Fruit fly (Drosophila melanogaster) whole organism, prepupa: ENCODE data around the gene CG12523.

Experiments used
- Blimp-1 ChIP-seq: fragments of 200-800 bp; sonication (Bioruptor generic); optimal IDR thresholded peaks from 3 replicates; lab custom pipeline; 2017; ENCODE audit warnings: missing biosample characterization, missing genetic modification characterization, mild to moderate bottlenecking, moderate library complexity, missing genetic modification reagents
- CG10631 ChIP-seq: fragments of 200-800 bp; sonication (Bioruptor generic); optimal IDR thresholded peaks from 2 replicates; lab custom pipeline; 2016; ENCODE audit warnings: missing biosample characterization, missing genetic modification characterization
- CG10669 ChIP-seq: fragments of 200-800 bp; sonication (Bioruptor generic); optimal IDR thresholded peaks from 3 replicates; lab custom pipeline; 2018; ENCODE audit warnings: missing biosample characterization, mild to moderate bottlenecking, missing genetic modification characterization, moderate library complexity
- CG11762 ChIP-seq: fragments of 200-800 bp; sonication (Bioruptor generic); optimal IDR thresholded peaks from 3 replicates; lab custom pipeline; 2016; ENCODE audit warnings: missing biosample characterization, missing genetic modification characterization; ENCODE audit not compliant: insufficient read depth
- CG11902 ChIP-seq: fragments of 200-800 bp; sonication (Bioruptor generic); optimal IDR thresholded peaks from 3 replicates; lab custom pipeline; 2016; ENCODE audit warnings: missing biosample characterization, missing genetic modification characterization
- CG16779 ChIP-seq: fragments of 200-800 bp; sonication (Bioruptor generic); optimal IDR thresholded peaks from 3 replicates; lab custom pipeline; 2017; ENCODE audit warnings: missing biosample characterization, mild to moderate bottlenecking, missing genetic modification characterization
- CG3032 ChIP-seq: fragments of 200-800 bp; optimal IDR thresholded peaks from 2 replicates; lab custom pipeline; 2019; ENCODE audit warnings: missing biosample characterization, mild to moderate bottlenecking, missing genetic modification characterization, moderate library complexity
- CG32006 ChIP-seq: fragments of 200-800 bp; sonication (Bioruptor generic); optimal IDR thresholded peaks from 3 replicates; lab custom pipeline; 2017; ENCODE audit warnings: missing biosample characterization, mild to moderate bottlenecking, missing genetic modification characterization
- CG3919 ChIP-seq: fragments of 200-800 bp; sonication (Bioruptor generic); optimal IDR thresholded peaks from 3 replicates; lab custom pipeline; 2016; ENCODE audit warnings: missing biosample characterization, missing genetic modification characterization
- CG6163 ChIP-seq: fragments of 200-800 bp; sonication (Bioruptor generic); IDR thresholded peaks from 3 replicates; pipeline ENCODE4 v1.3.6; 2022; ENCODE audit warnings: missing biosample characterization, missing genetic modification characterization
- CG6276 ChIP-seq: fragments of 200-800 bp; sonication (Bioruptor generic); optimal IDR thresholded peaks from 2 replicates; lab custom pipeline; 2017; ENCODE audit warnings: missing biosample characterization, mild to moderate bottlenecking, missing genetic modification characterization
- CG6792 ChIP-seq: fragments of 200-800 bp; sonication (Bioruptor generic); optimal IDR thresholded peaks from 3 replicates; lab custom pipeline; 2016; ENCODE audit warnings: missing biosample characterization, missing genetic modification characterization
- CG6808 ChIP-seq: fragments of 200-800 bp; sonication (Bioruptor generic); optimal IDR thresholded peaks from 3 replicates; lab custom pipeline; 2017; ENCODE audit warnings: missing biosample characterization, missing genetic modification characterization, mild to moderate bottlenecking, moderate library complexity, missing genetic modification reagents
- CG6854 ChIP-seq: fragments of 200-800 bp; sonication (Bioruptor generic); optimal IDR thresholded peaks from 2 replicates; lab custom pipeline; 2017; ENCODE audit warnings: missing biosample characterization, mild to moderate bottlenecking, missing genetic modification characterization
- CG7368 ChIP-seq: fragments of 200-800 bp; sonication (Bioruptor generic); optimal IDR thresholded peaks from 3 replicates; lab custom pipeline; 2016; ENCODE audit warnings: missing biosample characterization, missing genetic modification characterization
- CG8119 ChIP-seq: fragments of 200-800 bp; sonication (Bioruptor generic); IDR thresholded peaks from 3 replicates; pipeline ENCODE4 v1.3.6; 2022; ENCODE audit warnings: missing biosample characterization, missing genetic modification characterization
- CG9139 ChIP-seq: fragments of 200-800 bp; sonication (Bioruptor generic); optimal IDR thresholded peaks from 3 replicates; lab custom pipeline; 2017; ENCODE audit warnings: missing biosample characterization, mild to moderate bottlenecking, missing genetic modification characterization
- Eip75B ChIP-seq: fragments of 200-800 bp; sonication (Bioruptor generic); optimal IDR thresholded peaks from 3 replicates; lab custom pipeline; 2016; ENCODE audit warnings: missing biosample characterization, missing genetic modification characterization
- Eip78C ChIP-seq: fragments of 200-800 bp; sonication (Bioruptor generic); peaks from one replicate; lab custom pipeline; 2016; ENCODE audit warnings: missing biosample characterization, missing genetic modification characterization
- Eip93F ChIP-seq: fragments of 200-800 bp; sonication (Bioruptor generic); optimal IDR thresholded peaks from 2 replicates; lab custom pipeline; 2016; ENCODE audit warnings: missing biosample characterization, mild to moderate bottlenecking, missing genetic modification characterization
- Ets21C ChIP-seq: fragments of 200-800 bp; sonication (Bioruptor generic); optimal IDR thresholded peaks from 3 replicates; lab custom pipeline; 2016; ENCODE audit warnings: missing biosample characterization, missing genetic modification characterization
- Gug ChIP-seq: fragments of 200-800 bp; sonication (Bioruptor generic); IDR thresholded peaks from 2 replicates; pipeline ENCODE4 v1.3.6; 2022; ENCODE audit warnings: missing biosample characterization, missing genetic modification characterization
- Hr38 ChIP-seq: sonication (Bioruptor generic); optimal IDR thresholded peaks from 2 replicates; lab custom pipeline; 2016; ENCODE audit warnings: missing biosample characterization, missing genetic modification characterization
- Hr39 ChIP-seq: fragments of 200-800 bp; sonication (Bioruptor generic); optimal IDR thresholded peaks from 2 replicates; lab custom pipeline; 2016; ENCODE audit warnings: missing biosample characterization, missing genetic modification characterization
- Hr4 ChIP-seq: fragments of 200-800 bp; sonication (Bioruptor generic); optimal IDR thresholded peaks from 3 replicates; lab custom pipeline; 2016; ENCODE audit warnings: missing biosample characterization, missing genetic modification characterization
- Lpt ChIP-seq: fragments of 200-800 bp; sonication (Bioruptor generic); optimal IDR thresholded peaks from 3 replicates; lab custom pipeline; 2016; ENCODE audit warnings: missing biosample characterization, missing genetic modification characterization
- Met ChIP-seq: fragments of 200-800 bp; sonication (Bioruptor generic); optimal IDR thresholded peaks from 3 replicates; lab custom pipeline; 2016; ENCODE audit warnings: missing biosample characterization, missing genetic modification characterization
- OdsH ChIP-seq: fragments of 200-800 bp; sonication (Bioruptor generic); optimal IDR thresholded peaks from 3 replicates; lab custom pipeline; 2016; ENCODE audit warnings: missing biosample characterization, missing genetic modification characterization
- Smox ChIP-seq: fragments of 200-800 bp; sonication (Bioruptor generic); optimal IDR thresholded peaks from 3 replicates; lab custom pipeline; 2016; ENCODE audit warnings: missing biosample characterization, missing genetic modification characterization
- Sox102F ChIP-seq: fragments of 200-800 bp; sonication (Bioruptor generic); optimal IDR thresholded peaks from 2 replicates; lab custom pipeline; 2016; ENCODE audit warnings: missing biosample characterization, mild to moderate bottlenecking, missing genetic modification characterization
- Sox14 ChIP-seq: fragments of 200-800 bp; sonication (Bioruptor generic); optimal IDR thresholded peaks from 3 replicates; lab custom pipeline; 2016; ENCODE audit warnings: missing biosample characterization, missing genetic modification characterization
- Sox15 ChIP-seq: fragments of 200-800 bp; sonication (Bioruptor generic); optimal IDR thresholded peaks from 3 replicates; lab custom pipeline; 2016; ENCODE audit warnings: missing biosample characterization, missing genetic modification characterization
- achi ChIP-seq: fragments of 200-800 bp; sonication (Bioruptor generic); optimal IDR thresholded peaks from 3 replicates; lab custom pipeline; 2016; ENCODE audit warnings: missing biosample characterization, missing genetic modification characterization
- acj6 ChIP-seq: fragments of 200-800 bp; sonication (Bioruptor generic); optimal IDR thresholded peaks from 3 replicates; lab custom pipeline; 2016; ENCODE audit warnings: missing biosample characterization, missing genetic modification characterization
- cyc ChIP-seq: fragments of 200-800 bp; sonication (Bioruptor generic); optimal IDR thresholded peaks from 3 replicates; lab custom pipeline; 2016; ENCODE audit warnings: missing biosample characterization, missing genetic modification characterization
- dac ChIP-seq: fragments of 200-800 bp; sonication (Bioruptor generic); optimal IDR thresholded peaks from 2 replicates; lab custom pipeline; 2017; ENCODE audit warnings: missing biosample characterization, mild to moderate bottlenecking, missing genetic modification characterization
- dsx ChIP-seq: fragments of 200-800 bp; optimal IDR thresholded peaks from 3 replicates; lab custom pipeline; 2019; ENCODE audit warnings: missing biosample characterization, mild to moderate bottlenecking, missing genetic modification characterization, moderate library complexity; ENCODE audit not compliant: poor library complexity, severe bottlenecking
- eg ChIP-seq: fragments of 200-800 bp; sonication (Bioruptor generic); IDR thresholded peaks from 3 replicates; pipeline ENCODE4 v1.3.6; 2022; ENCODE audit warnings: missing biosample characterization, missing genetic modification characterization
- esn ChIP-seq: fragments of 200-800 bp; sonication (Bioruptor generic); optimal IDR thresholded peaks from 2 replicates; lab custom pipeline; 2016; ENCODE audit warnings: missing biosample characterization, mild to moderate bottlenecking, missing genetic modification characterization, moderate library complexity
- fd59A ChIP-seq: fragments of 200-800 bp; sonication (Bioruptor generic); optimal IDR thresholded peaks from 2 replicates; lab custom pipeline; 2017; ENCODE audit warnings: missing biosample characterization, mild to moderate bottlenecking, missing genetic modification characterization, missing genetic modification reagents
- fkh ChIP-seq: fragments of 200-800 bp; sonication (Bioruptor generic); optimal IDR thresholded peaks from 3 replicates; lab custom pipeline; 2017; ENCODE audit warnings: missing biosample characterization, mild to moderate bottlenecking, missing genetic modification characterization, moderate library complexity
- lz ChIP-seq: fragments of 200-800 bp; sonication (Bioruptor generic); optimal IDR thresholded peaks from 3 replicates; lab custom pipeline; 2016; ENCODE audit warnings: missing biosample characterization, missing genetic modification characterization
- net ChIP-seq: fragments of 200-800 bp; sonication (Bioruptor generic); optimal IDR thresholded peaks from 3 replicates; lab custom pipeline; 2016; ENCODE audit warnings: missing biosample characterization, missing genetic modification characterization
- pdm3 ChIP-seq: fragments of 200-800 bp; sonication (Bioruptor generic); optimal IDR thresholded peaks from 3 replicates; lab custom pipeline; 2016; ENCODE audit warnings: missing biosample characterization, missing genetic modification characterization
- salr ChIP-seq, 2 experiments: fragments of 200-800 bp; sonication (Bioruptor generic); optimal IDR thresholded peaks; 3 replicates each; lab custom pipeline; 2016 to 2018; ENCODE audit warnings: missing biosample characterization in 2 of 2, missing genetic modification characterization in 2 of 2, mild to moderate bottlenecking in 1 of 2
- spab ChIP-seq: fragments of 200-800 bp; sonication (Bioruptor generic); optimal IDR thresholded peaks from 2 replicates; lab custom pipeline; 2017; ENCODE audit warnings: missing biosample characterization, mild to moderate bottlenecking, missing genetic modification characterization, missing genetic modification reagents
- ss ChIP-seq, 2 experiments: fragments of 200-800 bp; sonication (Bioruptor generic); optimal IDR thresholded peaks; 2 replicates in 1 of 2; 3 replicates in 1 of 2; lab custom pipeline; 2017 to 2018; ENCODE audit warnings: mild to moderate bottlenecking in 2 of 2, missing biosample characterization in 2 of 2, missing genetic modification characterization in 2 of 2, moderate library complexity in 1 of 2
- svp ChIP-seq: fragments of 200-800 bp; sonication (Bioruptor generic); peaks from one replicate; lab custom pipeline; 2016; ENCODE audit warnings: missing biosample characterization, missing genetic modification characterization

CG12523 gene

DNA sequence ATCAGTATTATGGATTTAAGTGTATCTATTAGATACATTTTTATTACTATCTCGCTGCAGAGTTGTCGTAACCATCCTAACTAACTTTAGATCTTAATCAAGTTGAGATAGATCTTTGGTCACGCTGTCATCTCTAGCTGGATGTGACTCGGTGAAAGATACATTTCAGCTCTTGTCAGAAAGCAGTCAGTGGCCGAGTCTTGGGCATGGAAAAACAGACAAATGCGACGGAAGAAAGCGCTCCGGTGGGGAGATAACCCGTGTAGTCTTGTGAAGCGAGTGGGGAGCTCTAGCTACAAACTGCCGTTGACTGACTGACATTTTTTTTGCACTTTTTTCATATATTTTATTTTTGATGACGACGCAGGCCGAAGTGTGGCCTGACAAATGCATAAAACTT, 7.7 kb upstream of the CG12523 start:
- TF ChIP-seq svp (GFP tag; lab: Kevin White, UChicago) (peak; percentile 77), spab (no peak), CG32006 (GFP tag; lab: Kevin White, UChicago) (peak; percentile 45), eg (GFP tag; lab: Robert Waterston, UW) (peak; percentile 16; the same call in 1 of the 3 replicates), CG6163 (GFP tag; lab: Robert Waterston, UW) (peak; percentile 30; the same call in 1 of the 3 replicates), esn (GFP tag; lab: Kevin White, UChicago) (no peak), Eip78C (peak; percentile 26), Hr4 (no peak)

DNA sequence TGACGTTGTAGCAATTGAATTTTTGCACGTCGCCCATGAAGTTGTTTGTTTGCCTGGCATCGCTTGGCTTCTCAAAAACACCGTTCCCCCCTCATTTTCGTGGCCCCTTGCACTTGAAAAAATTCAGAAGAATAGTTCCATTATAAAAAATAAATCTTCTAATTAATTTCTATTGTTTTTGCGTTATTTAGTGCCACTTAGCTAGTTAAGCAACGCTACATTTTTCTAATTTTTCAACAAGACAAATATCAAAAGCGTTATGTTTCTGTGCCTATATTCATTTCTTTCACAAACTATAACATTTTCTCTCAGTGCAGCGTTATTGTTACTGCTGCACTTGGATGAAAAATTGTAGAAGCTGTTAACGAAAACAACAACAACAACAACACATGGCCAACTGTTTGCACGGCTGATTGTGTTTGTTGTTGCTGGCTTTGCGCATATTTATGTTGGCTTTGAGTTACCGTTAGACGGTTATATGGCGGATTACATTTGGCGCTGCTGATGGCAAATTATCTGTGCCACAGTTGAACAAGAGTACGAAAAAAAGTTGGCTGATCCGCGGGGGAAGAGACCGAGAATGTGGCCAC, 7.0 kb upstream of the CG12523 start:
- TF ChIP-seq CG6163 (GFP tag; lab: Robert Waterston, UW) (peak; percentile 85), fd59A (no peak), Sox14 (GFP tag; lab: Kevin White, UChicago) (peak; percentile 75), CG6792 (peak; percentile 53), salr (GFP tag; optimal IDR thresholded peaks at IDR 0.05; lab: Kevin White, UChicago) (peak in 1 of 2 experiments; percentile 87), CG11902 (GFP tag; lab: Kevin White, UChicago) (peak; percentile 23), CG3919 (GFP tag; lab: Kevin White, UChicago) (peak; percentile 54), pdm3 (GFP tag; lab: Kevin White, UChicago) (peak; percentile 74), net (peak; percentile 73), acj6 (GFP tag; lab: Kevin White, UChicago) (peak; percentile 63), Met (GFP tag; lab: Kevin White, UChicago) (peak; percentile 81), Ets21C (peak; percentile 52), ss (GFP tag; optimal IDR thresholded peaks at IDR 0.05; lab: Kevin White, UChicago) (no peak), Hr38 (GFP tag; lab: Kevin White, UChicago) (no peak), Sox102F (GFP tag; lab: Kevin White, UChicago) (peak; percentile 74), Sox15 (GFP tag; lab: Kevin White, UChicago) (peak; percentile 25), lz (GFP tag; lab: Kevin White, UChicago) (peak; percentile 71), CG3032 (tag; lab: Kevin White, UChicago) (peak; percentile 23), CG11762 (GFP tag; lab: Kevin White, UChicago) (peak; percentile 54), CG8119 (GFP tag; lab: Robert Waterston, UW) (peak; percentile 90), Blimp-1 (GFP tag; lab: Kevin White, UChicago) (peak; percentile 12), CG6854 (no peak), CG10631 (GFP tag; lab: Kevin White, UChicago) (peak; percentile 72), Eip75B (GFP tag; lab: Kevin White, UChicago) (peak; percentile 28), CG10669 (GFP tag; lab: Kevin White, UChicago) (peak; percentile 28), Hr39 (GFP tag; lab: Kevin White, UChicago) (peak; percentile 75), eg (GFP tag; lab: Robert Waterston, UW) (peak; percentile 91), CG16779 (peak; percentile 25), dsx (GFP tag; lab: Kevin White, UChicago) (no peak), Eip78C (peak; percentile 93), svp (GFP tag; lab: Kevin White, UChicago) (peak; percentile 49), Eip93F (GFP tag; lab: Kevin White, UChicago) (no peak), CG6276 (GFP tag; lab: Kevin White, UChicago) (peak; percentile 85), CG6808 (GFP tag; lab: Kevin White, UChicago) (no peak), esn (GFP tag; lab: Kevin White, UChicago) (peak; percentile 75), cyc (GFP tag; lab: Kevin White, UChicago) (peak; percentile 73), OdsH (GFP tag; lab: Kevin White, UChicago) (peak; percentile 80), Gug (peak; percentile 81), CG7368 (GFP tag; lab: Kevin White, UChicago) (peak; percentile 18), Hr4 (peak; percentile 95), Smox (GFP tag; lab: Kevin White, UChicago) (peak; percentile 71), dac (GFP tag; lab: Kevin White, UChicago) (peak; percentile 85), Lpt (peak; percentile 85), CG9139 (GFP tag; lab: Kevin White, UChicago) (no peak), achi (GFP tag; lab: Kevin White, UChicago) (peak; percentile 78), fkh (GFP tag; lab: Kevin White, UChicago) (no peak)
